Fruit fly (Drosophila melanogaster): Measurements from ENCODE around the gene dor.

dor gene

dm6 chrX:1705929-1706328, 41.1 kb downstream of the dor start (continued):
- TF ChIP-seq Blimp-1 (GFP tag; optimal IDR thresholded peaks at IDR 0.05) (no peak), achi (GFP tag; optimal IDR thresholded peaks at IDR 0.05) (no peak)

- TF ChIP-seq Met (GFP tag; optimal IDR thresholded peaks at IDR 0.05) (no peak), fd59A (GFP tag; optimal IDR thresholded peaks at IDR 0.05) (no peak), Ets96B (tag; optimal IDR thresholded peaks at IDR 0.05) (no peak), salr (GFP tag; optimal IDR thresholded peaks at IDR 0.05) (no peak), Sox15 (GFP tag; optimal IDR thresholded peaks at IDR 0.05) (no peak), fkh (GFP tag; optimal IDR thresholded peaks at IDR 0.05) (no peak), CG11762 (GFP tag; optimal IDR thresholded peaks at IDR 0.05; ENCODE audit: insufficient read depth) (no peak), CG9139 (GFP tag; optimal IDR thresholded peaks at IDR 0.05) (no peak), net (GFP tag; optimal IDR thresholded peaks at IDR 0.05) (no peak), CG16779 (tag; optimal IDR thresholded peaks at IDR 0.05) (no peak), CG10669 (GFP tag; optimal IDR thresholded peaks at IDR 0.05) (no peak), CG34406 (GFP tag; optimal IDR thresholded peaks at IDR 0.05) (no peak), CG7368 (GFP tag; optimal IDR thresholded peaks at IDR 0.05) (no peak)
Measured at dm6 chrX:1710082-1710481, 45.2 kb downstream of the dor start, which contains the start of gene CG3795. Gene CG3795, minus strand, starts transcription at chrX:1710182.

DNA sequence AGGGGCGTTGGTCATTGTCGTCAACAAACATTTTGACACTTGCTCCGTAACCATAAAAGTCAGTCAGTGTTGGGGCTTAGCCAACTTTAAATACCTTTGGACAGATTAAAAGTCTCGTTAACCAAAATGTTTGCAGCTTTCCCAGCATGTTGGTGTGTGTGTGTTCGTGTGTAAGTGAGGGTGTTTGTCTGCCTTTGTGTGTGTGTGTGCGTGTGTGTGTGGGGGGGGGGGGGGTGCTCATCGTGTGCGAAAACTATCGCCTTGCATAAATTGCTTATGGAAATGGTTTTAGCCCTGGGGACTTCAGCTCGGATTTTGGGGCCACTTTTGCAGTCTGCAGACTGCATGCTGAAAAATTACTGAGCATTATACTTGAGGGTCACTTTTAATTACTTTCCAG, 50.0 kb downstream of the dor start:
- TF ChIP-seq achi (GFP tag; optimal IDR thresholded peaks at IDR 0.05) (no peak), CG11762 (GFP tag; optimal IDR thresholded peaks at IDR 0.05; ENCODE audit: insufficient read depth) (no peak), OdsH (GFP tag; optimal IDR thresholded peaks at IDR 0.05) (no peak), Sox102F (GFP tag; optimal IDR thresholded peaks at IDR 0.05) (no peak), fd85E (GFP tag; optimal IDR thresholded peaks at IDR 0.05) (no peak), salr (GFP tag; optimal IDR thresholded peaks at IDR 0.05) (no peak), CG8119 (GFP tag; IDR thresholded peaks at IDR 0.05) (no peak), vri (GFP tag; optimal IDR thresholded peaks at IDR 0.05) (no peak), Eip78C (GFP tag) (no peak), CG8319 (GFP tag; optimal IDR thresholded peaks at IDR 0.05) (no peak), CG6163 (GFP tag; IDR thresholded peaks at IDR 0.05) (no peak), CG11902 (GFP tag; optimal IDR thresholded peaks at IDR 0.05) (no peak), fd59A (GFP tag; optimal IDR thresholded peaks at IDR 0.05) (no peak), fkh (GFP tag; optimal IDR thresholded peaks at IDR 0.05) (no peak), esn (GFP tag; optimal IDR thresholded peaks at IDR 0.05) (no peak), Hr4 (GFP tag; optimal IDR thresholded peaks at IDR 0.05) (no peak)
